Worm (Caenorhabditis elegans) whole organism, L2 larva: Measurements from ENCODE around the gene sra-3.
A peak's percentile ranks its signal among the peaks of the same experiment; 100 is the strongest.

ENCODE experiments used
- ZK546.5 ChIP-seq: sonication (generic microtip); optimal IDR thresholded peaks from 2 replicates; lab custom pipeline; 2017; ENCODE audit warnings: missing biosample characterization, missing genetic modification characterization
- ama-1 ChIP-seq: fragments of 150-350 bp; optimal IDR thresholded peaks from 2 replicates; lab custom pipeline; 2018; ENCODE audit warnings: inconsistent platforms
- blmp-1 ChIP-seq: sonication (generic microtip); optimal IDR thresholded peaks from 2 replicates; lab custom pipeline; 2017; ENCODE audit warnings: missing genetic modification characterization, mild to moderate bottlenecking, missing compliant biosample characterization, antibody characterized with exemption, moderate library complexity; ENCODE audit not compliant: insufficient read depth
- elt-3 ChIP-seq: sonication (generic microtip); optimal IDR thresholded peaks from 2 replicates; lab custom pipeline; 2017; ENCODE audit warnings: missing biosample characterization, missing genetic modification characterization
- fos-1 ChIP-seq: fragments of 150-350 bp; optimal IDR thresholded peaks from 2 replicates; lab custom pipeline; 2014; ENCODE audit warnings: missing biosample characterization, missing genetic modification characterization
- lin-13 ChIP-seq: fragments of 150-350 bp; optimal IDR thresholded peaks from 2 replicates; lab custom pipeline; 2014; ENCODE audit warnings: missing biosample characterization, missing genetic modification reagents, missing genetic modification characterization
- lin-39 ChIP-seq: fragments of 150-350 bp; optimal IDR thresholded peaks from 2 replicates; lab custom pipeline; 2014; ENCODE audit warnings: missing biosample characterization, missing genetic modification reagents, missing genetic modification characterization
- mbf-1 ChIP-seq: sonication (generic microtip); optimal IDR thresholded peaks from 2 replicates; lab custom pipeline; 2017; ENCODE audit warnings: missing biosample characterization, missing genetic modification characterization
- nhr-23 ChIP-seq: fragments of 150-350 bp; optimal IDR thresholded peaks from 2 replicates; lab custom pipeline; 2014; ENCODE audit warnings: missing biosample characterization, missing genetic modification reagents, missing genetic modification characterization
- nhr-237 ChIP-seq: fragments of 150-350 bp; optimal IDR thresholded peaks from 2 replicates; lab custom pipeline; 2014; ENCODE audit warnings: missing biosample characterization, missing genetic modification characterization
- sma-9 ChIP-seq, 2 experiments: fragments of 150-350 bp in 1 of 2; sonication (generic microtip) in 1 of 2; optimal IDR thresholded peaks; 2 replicates each; lab custom pipeline; 2014 to 2016; ENCODE audit warnings: missing genetic modification characterization in 2 of 2, mild to moderate bottlenecking in 1 of 2, missing biosample characterization in 1 of 2, missing compliant biosample characterization in 1 of 2, missing genetic modification reagents in 1 of 2, moderate library complexity in 1 of 2
- unc-62 ChIP-seq: fragments of 150-350 bp; optimal IDR thresholded peaks from 2 replicates; lab custom pipeline; 2014; ENCODE audit warnings: missing biosample characterization, missing genetic modification reagents, missing genetic modification characterization
- zag-1 ChIP-seq: fragments of 150-350 bp; optimal IDR thresholded peaks from 2 replicates; lab custom pipeline; 2014; ENCODE audit warnings: missing biosample characterization, missing genetic modification characterization
- ztf-11 ChIP-seq: sonication (generic microtip); optimal IDR thresholded peaks from 2 replicates; lab custom pipeline; 2017; ENCODE audit warnings: missing biosample characterization, missing genetic modification characterization

DNA sequence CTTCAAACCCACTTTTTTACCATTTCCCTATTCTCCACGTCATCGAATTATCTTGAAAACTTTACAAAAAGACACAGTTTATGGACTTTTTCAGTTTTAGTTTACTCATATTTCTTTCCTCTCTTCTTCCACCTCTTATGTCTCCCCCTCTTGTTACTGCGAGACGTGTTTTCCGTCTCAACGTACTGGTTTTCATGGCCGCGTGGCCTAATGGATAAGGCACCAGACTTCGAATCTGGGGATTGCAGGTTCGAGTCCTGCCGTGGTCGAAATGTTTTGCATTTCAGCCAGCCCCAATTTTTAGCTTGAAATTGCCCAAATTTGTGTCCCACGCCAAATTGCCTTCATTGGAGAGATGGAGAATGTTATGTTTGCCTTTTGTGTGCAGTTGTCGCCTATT lies 25.4 kb upstream of the sra-3 start:
- no peak for TF ChIP-seq elt-3 (tag; lab: Kevin White, UChicago)
- TF ChIP-seq blmp-1, result no peak
- TF ChIP-seq lin-13 (GFP tag; lab: Kevin White, UChicago), result peak; percentile 17
- TF ChIP-seq ztf-11 (tag; lab: Kevin White, UChicago), result no peak
- TF ChIP-seq zag-1 (tag; lab: Kevin White, UChicago), result peak; percentile 10
- no peak for TF ChIP-seq unc-62 (GFP tag; lab: Kevin White, UChicago)
- no peak for TF ChIP-seq mbf-1 (tag; lab: Kevin White, UChicago)
- no peak for TF ChIP-seq ZK546.5 (tag; lab: Kevin White, UChicago)
- no peak for TF ChIP-seq nhr-23 (tag; lab: Kevin White, UChicago)
- TF ChIP-seq sma-9 (GFP tag; optimal IDR thresholded peaks at IDR 0.05; lab: Kevin White, UChicago), result peak; percentile 58
- TF ChIP-seq sma-9 (tag; optimal IDR thresholded peaks at IDR 0.05; lab: Kevin White, UChicago), result no peak
- TF ChIP-seq ama-1 (lab: Kevin White, UChicago), result no peak
- no peak for TF ChIP-seq nhr-237
- TF ChIP-seq lin-39 (tag; lab: Kevin White, UChicago), result no peak
- peak; percentile 22 for TF ChIP-seq fos-1 (tag; lab: Kevin White, UChicago)
